Worm (Caenorhabditis elegans): ENCODE data around the gene grl-10.

DNA sequence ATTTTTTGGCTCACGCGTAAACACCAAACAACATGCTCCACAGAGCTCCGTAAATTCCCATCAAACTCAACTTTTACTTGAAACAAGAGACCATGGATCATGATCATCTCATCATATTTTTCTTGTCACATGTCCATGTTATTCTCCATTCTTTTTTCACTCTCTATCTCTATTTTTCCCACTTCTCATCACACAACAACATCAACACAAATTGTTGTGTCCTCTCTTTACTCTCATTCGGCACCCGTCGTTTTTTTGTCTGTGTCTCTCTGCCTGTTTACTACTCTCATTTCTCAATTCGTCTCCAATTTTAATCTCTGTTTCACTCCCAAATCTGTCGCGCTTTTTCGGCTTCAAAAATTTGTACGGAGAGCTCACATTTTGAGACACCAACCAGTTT, 15.1 kb upstream of the grl-10 start:
- no peak for TF ChIP-seq him-1 (tag; optimal IDR thresholded peaks at IDR 0.05)
- no peak for TF ChIP-seq dao-5 (tag; optimal IDR thresholded peaks at IDR 0.05)

Data from whole organism, L4/young adult.